Worm (Caenorhabditis elegans) whole organism, midembryonic: ENCODE data around the gene rpl-23.

Experiments used
- T22C8.4 ChIP-seq: fragments of 200-800 bp; sonication (Bioruptor generic); IDR thresholded peaks from 2 replicates; pipeline ENCODE4 v1.3.6; 2022; ENCODE audit warnings: missing genetic modification characterization, missing compliant biosample characterization
- cog-1 ChIP-seq: sonication (generic microtip); optimal IDR thresholded peaks from 2 replicates; lab custom pipeline; 2016; ENCODE audit warnings: missing genetic modification characterization, missing compliant biosample characterization
- flt-1 ChIP-seq: fragments of 200-800 bp; sonication (Bioruptor generic); IDR thresholded peaks from 2 replicates; pipeline ENCODE4 v1.3.6; 2022; ENCODE audit warnings: missing genetic modification characterization, missing compliant biosample characterization
- klf-2 ChIP-seq: fragments of 200-800 bp; sonication (Bioruptor generic); conservative IDR thresholded peaks from 2 replicates; pipeline ENCODE4 v1.3.6; 2022; ENCODE audit warnings: missing genetic modification reagents, missing genetic modification characterization, missing compliant biosample characterization
- med-1 ChIP-seq: sonication (generic microtip); optimal IDR thresholded peaks from 2 replicates; lab custom pipeline; 2017; ENCODE audit warnings: missing genetic modification characterization, mild to moderate bottlenecking, missing compliant biosample characterization, antibody characterized with exemption, missing genetic modification reagents; ENCODE audit not compliant: insufficient read depth
- ref-1 ChIP-seq: fragments of 200-800 bp; sonication (Bioruptor generic); conservative IDR thresholded peaks from 2 replicates; pipeline ENCODE4 v1.3.6; 2022; ENCODE audit warnings: missing genetic modification reagents, missing genetic modification characterization, missing compliant biosample characterization
- tab-1 ChIP-seq: fragments of 200-800 bp; sonication (Bioruptor generic); IDR thresholded peaks from 2 replicates; pipeline ENCODE4 v1.3.6; 2022; ENCODE audit warnings: missing genetic modification characterization, missing compliant biosample characterization
- ztf-23 ChIP-seq: fragments of 200-800 bp; sonication (Bioruptor generic); IDR thresholded peaks from 2 replicates; pipeline ENCODE4 v1.3.6; 2022; ENCODE audit warnings: missing genetic modification reagents, missing genetic modification characterization, missing compliant biosample characterization
- ztf-29 ChIP-seq: fragments of 200-800 bp; sonication (Bioruptor generic); IDR thresholded peaks from 2 replicates; pipeline ENCODE4 v1.3.6; 2022; ENCODE audit warnings: missing genetic modification reagents, missing genetic modification characterization, missing compliant biosample characterization

The rpl-23 gene

DNA sequence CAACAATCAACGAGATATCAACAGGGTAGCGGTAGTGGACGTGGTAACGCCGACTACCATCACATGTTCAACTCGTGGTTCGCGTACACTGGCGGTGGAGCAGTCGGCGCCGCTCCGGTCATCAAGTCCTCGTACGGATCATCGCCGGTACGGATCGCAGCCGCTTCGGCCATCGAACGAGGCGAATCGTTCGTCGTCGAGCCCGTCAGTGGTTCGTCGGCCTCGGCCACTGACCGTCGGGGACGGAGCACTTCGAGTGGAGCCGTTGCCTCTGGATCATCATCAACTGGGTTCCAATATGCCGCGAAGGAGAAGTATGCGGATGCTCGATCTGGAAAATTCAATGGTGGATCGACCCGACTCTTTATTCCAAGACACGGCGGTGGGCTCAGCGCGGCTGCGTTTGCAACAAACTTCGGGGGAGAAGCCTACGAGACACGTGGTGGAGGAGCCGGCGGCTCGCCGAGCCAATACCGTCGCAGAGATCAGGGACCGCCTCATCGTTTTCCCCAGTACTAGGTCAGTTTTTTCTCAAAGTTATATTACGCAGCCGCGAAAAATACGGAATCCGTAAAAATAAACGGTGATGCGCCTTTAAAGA, 30.4 kb downstream of the rpl-23 start:
- no peak for TF ChIP-seq T22C8.4 (GFP tag; lab: Robert Waterston, UW)
- no peak for TF ChIP-seq cog-1 (tag; lab: Kevin White, UChicago)
- no peak for TF ChIP-seq klf-2 (GFP tag; lab: Robert Waterston, UW)
- TF ChIP-seq ztf-29 = no peak
- no peak for TF ChIP-seq flt-1
- no peak for TF ChIP-seq tab-1
- no peak for TF ChIP-seq ref-1
- TF ChIP-seq ztf-23 (GFP tag; lab: Robert Waterston, UW) = no peak
- no peak for TF ChIP-seq med-1

DNA sequence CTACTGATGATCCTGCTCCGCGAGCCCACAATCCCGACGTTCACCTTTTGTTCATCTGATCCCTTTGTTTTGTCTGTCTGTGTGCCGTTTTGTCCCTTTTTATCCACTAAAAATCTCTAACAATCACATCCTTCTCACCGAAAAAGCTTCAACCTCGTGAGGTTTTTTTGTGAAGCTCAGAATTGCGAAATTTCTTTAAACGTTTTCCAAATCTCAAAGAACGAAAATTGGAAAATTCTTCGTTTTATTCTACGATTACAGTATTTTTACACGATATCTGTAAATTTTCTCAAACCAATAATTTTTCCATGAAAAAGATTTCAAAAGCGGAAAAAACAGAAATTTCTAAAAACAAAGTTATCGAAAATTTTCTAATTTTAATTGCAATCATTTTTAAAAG, 31.7 kb downstream of the rpl-23 start:
- TF ChIP-seq cog-1 (tag; lab: Kevin White, UChicago) (no peak), T22C8.4 (GFP tag; lab: Robert Waterston, UW) (no peak), ref-1 (no peak), med-1 (no peak), ztf-23 (GFP tag; lab: Robert Waterston, UW) (no peak), tab-1 (no peak), flt-1 (no peak), klf-2 (GFP tag; lab: Robert Waterston, UW) (no peak)

DNA sequence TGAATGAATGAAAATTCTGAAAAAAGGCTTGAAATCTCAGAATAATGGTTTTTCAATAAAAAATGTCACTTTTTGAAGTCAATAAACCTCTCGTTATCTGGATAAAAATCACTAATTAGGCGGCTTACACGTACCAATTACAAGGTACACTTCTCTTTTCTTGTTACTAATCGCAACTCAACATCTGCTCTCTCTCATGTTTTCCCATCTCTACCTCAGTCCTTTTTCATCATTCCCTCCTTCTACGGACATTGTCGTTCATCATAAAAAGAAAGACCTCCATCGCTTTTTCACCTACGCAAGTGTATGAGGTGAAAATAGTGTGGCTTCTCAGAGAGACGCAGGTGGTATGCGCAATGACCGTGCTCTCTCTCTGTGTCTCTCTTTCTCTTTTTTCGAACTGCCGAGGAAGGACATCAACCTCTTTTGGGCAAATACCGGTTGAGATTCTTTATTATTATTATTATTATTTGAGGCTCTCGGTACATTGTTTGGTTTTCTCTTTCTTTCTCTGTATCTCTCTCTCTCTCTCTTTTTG, 37.9 kb downstream of the rpl-23 start:
- no peak for TF ChIP-seq med-1
- TF ChIP-seq cog-1 (tag; lab: Kevin White, UChicago) = peak; percentile 68
- no peak for TF ChIP-seq tab-1

DNA sequence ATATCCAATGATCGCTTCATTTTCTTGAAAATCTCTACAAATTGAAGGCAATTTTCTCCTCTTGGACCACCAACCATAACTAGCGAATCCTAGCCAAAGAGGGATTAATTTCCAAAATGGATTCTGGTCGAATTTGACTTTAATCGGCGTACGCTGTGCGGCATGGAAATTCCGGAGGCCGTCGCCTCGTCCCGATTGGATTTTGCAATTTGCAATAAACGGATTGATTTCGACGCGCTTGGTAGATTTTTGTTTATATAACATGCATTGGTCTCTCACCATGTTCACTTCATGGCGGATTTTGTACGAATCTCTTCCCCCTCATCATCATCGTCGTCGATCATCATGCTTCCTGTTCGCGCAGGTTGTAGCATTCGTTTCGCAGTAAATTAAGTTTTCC, 40.2 kb downstream of the rpl-23 start:
- TF ChIP-seq ref-1 (no peak), ztf-29 (no peak), med-1 (no peak), ztf-23 (GFP tag; lab: Robert Waterston, UW) (no peak), T22C8.4 (GFP tag; lab: Robert Waterston, UW) (no peak), klf-2 (GFP tag; lab: Robert Waterston, UW) (no peak), tab-1 (no peak), cog-1 (tag; lab: Kevin White, UChicago) (no peak), flt-1 (no peak)

DNA sequence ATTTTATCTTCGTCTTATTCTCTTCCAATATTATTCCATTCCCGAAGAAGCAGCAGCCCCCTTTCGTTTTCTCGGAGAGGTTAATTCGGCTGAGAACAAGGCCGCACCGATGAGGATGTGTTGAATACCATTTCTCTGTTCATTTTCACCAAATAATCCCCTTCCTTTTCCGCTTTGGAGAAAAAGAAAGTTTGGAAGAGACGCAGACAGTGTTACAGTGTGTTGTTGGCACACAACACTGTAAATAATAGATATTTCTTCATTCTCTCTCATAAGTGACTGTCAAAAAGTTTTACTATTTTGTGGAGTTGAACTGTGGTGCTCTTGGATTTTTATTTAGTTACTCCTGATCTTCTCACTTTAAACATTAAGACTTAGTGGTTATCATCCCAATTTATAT, 40.6 kb downstream of the rpl-23 start:
- TF ChIP-seq ztf-23 (GFP tag; lab: Robert Waterston, UW) (no peak), tab-1 (no peak), ztf-29 (no peak), klf-2 (GFP tag; lab: Robert Waterston, UW) (no peak), med-1 (no peak), cog-1 (tag; lab: Kevin White, UChicago) (no peak), T22C8.4 (GFP tag; lab: Robert Waterston, UW) (no peak), ref-1 (no peak), flt-1 (no peak)

DNA sequence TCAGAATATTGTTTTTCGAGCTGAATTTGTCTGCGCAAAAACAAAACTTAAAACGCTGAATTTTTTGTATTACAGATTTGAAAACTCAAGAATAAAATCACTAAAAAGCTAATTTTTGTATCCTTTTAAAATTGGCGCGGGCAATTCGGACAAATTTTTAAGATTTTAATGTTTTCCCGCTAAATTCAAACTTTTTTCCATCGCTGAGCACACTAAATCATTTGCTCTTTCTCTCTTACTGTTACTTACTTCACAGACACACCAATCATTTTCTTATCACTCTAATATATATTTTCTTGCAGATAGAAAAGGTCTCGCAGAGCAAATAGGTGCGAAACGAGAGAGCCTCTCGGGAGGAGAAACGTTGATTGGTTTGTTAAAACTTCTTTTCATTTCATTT, 42.0 kb downstream of the rpl-23 start, which contains the start of gene par-3:
Gene par-3 (plus strand): TSS at position 301 of the 400 bp plus-strand sequence.
- no peak for TF ChIP-seq klf-2 (GFP tag; lab: Robert Waterston, UW)
- TF ChIP-seq ref-1 = no peak
- TF ChIP-seq med-1 = no peak
- no peak for TF ChIP-seq ztf-23 (GFP tag; lab: Robert Waterston, UW)
- no peak for TF ChIP-seq cog-1 (tag; lab: Kevin White, UChicago)
- TF ChIP-seq ztf-29 = no peak

DNA sequence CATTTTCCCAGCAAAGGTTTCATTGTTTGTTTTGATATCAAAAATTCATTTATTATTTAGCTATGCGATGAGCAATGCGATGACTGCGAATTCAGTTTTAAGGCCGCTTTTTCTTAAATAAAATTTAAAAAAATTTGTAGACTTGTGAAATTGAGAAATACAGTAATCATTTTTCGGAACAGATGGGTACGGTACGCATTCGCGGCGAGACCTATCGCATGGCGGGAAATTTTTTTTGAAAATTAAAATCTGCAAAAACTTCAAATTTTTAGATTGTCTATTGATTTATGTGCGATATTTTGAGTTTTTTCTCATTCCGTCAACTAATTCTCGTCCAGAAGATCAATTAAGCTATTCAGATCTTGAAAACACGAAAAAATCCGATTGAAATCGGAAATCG, 42.4 kb downstream of the rpl-23 start:
- TF ChIP-seq klf-2 (GFP tag; lab: Robert Waterston, UW) (no peak), tab-1 (no peak), ztf-29 (no peak), cog-1 (tag; lab: Kevin White, UChicago) (no peak), med-1 (no peak), ztf-23 (GFP tag; lab: Robert Waterston, UW) (no peak), flt-1 (no peak), T22C8.4 (GFP tag; lab: Robert Waterston, UW) (no peak), ref-1 (no peak)

DNA sequence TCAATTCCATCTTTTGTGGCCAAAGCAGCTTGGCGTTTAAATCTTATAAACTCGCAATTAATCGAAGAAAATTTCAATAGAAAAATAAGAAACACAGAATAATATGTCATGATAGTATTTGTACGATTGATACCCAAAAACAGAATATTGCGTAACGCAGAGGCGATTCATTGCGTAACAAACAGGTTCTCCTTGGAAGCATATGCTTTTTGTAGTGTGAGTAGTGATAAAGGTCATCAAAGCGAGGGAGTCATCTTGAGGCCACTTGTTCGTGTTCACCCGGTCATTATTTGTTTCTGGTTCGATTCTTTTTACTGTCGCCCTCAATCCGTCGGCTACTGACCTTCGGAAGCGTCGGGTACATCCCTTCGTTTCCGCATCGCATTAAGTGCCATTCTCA, 45.0 kb downstream of the rpl-23 start, which contains the start of gene F54E7.6:
Gene F54E7.6 (minus strand): TSS at position 110 of the 400 bp plus-strand sequence.
- TF ChIP-seq med-1 (no peak), tab-1 (no peak), ref-1 (no peak), klf-2 (GFP tag; lab: Robert Waterston, UW) (no peak), flt-1 (no peak), ztf-23 (GFP tag; lab: Robert Waterston, UW) (no peak), cog-1 (tag; lab: Kevin White, UChicago) (no peak), T22C8.4 (GFP tag; lab: Robert Waterston, UW) (no peak)

DNA sequence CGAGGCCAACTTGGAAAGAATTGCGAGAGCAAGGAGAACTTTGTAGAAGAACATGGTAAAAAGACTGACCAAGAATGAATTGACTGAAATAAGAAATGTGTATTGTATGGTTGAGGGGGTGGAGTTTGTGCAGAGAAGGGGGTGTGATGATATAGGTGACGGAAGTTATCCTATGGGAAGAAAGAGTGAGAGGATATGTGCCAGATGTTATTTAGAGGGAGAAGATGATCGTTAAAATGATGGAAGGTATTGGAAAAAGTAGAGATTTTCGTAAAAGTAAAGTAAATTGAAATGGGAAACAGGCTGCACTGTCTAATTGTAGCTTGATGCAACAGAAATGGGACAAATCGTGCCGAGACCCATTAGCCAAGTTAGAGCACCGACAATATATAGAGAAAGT, 49.0 kb downstream of the rpl-23 start, which contains the start of gene sdz-21:
Gene sdz-21 (minus strand): TSS at position 101 of the 400 bp plus-strand sequence.
- TF ChIP-seq ztf-29 (no peak), tab-1 (no peak), T22C8.4 (GFP tag; lab: Robert Waterston, UW) (no peak), flt-1 (no peak), klf-2 (GFP tag; lab: Robert Waterston, UW) (no peak), cog-1 (tag; lab: Kevin White, UChicago) (no peak), ref-1 (no peak), ztf-23 (GFP tag; lab: Robert Waterston, UW) (no peak)
